Worm (Caenorhabditis elegans) whole organism, L1 larva: ENCODE data around the gene leo-1.

Experiments
- C16A3.4 ChIP-seq: fragments of 150-350 bp; optimal IDR thresholded peaks from 2 replicates; lab custom pipeline; 2014; ENCODE audit warnings: missing biosample characterization, missing genetic modification characterization
- C34B4.2 ChIP-seq: sonication (generic microtip); optimal IDR thresholded peaks from 2 replicates; lab custom pipeline; 2017; ENCODE audit warnings: mild to moderate bottlenecking, missing genetic modification characterization, missing compliant biosample characterization
- aha-1 ChIP-seq: fragments of 150-350 bp; optimal IDR thresholded peaks from 2 replicates; lab custom pipeline; 2014; ENCODE audit warnings: missing biosample characterization, missing genetic modification characterization
- blmp-1 ChIP-seq: fragments of 150-350 bp; optimal IDR thresholded peaks from 2 replicates; lab custom pipeline; 2014; ENCODE audit warnings: missing biosample characterization, missing genetic modification characterization
- ceh-63 ChIP-seq: fragments of 200-800 bp; sonication (Bioruptor generic); optimal IDR thresholded peaks from 2 replicates; lab custom pipeline; 2018; ENCODE audit warnings: mild to moderate bottlenecking, missing genetic modification characterization, missing compliant biosample characterization
- ceh-8 ChIP-seq: fragments of 200-800 bp; sonication (Bioruptor generic); optimal IDR thresholded peaks from 2 replicates; lab custom pipeline; 2018; ENCODE audit warnings: mild to moderate bottlenecking, missing genetic modification characterization, moderate library complexity, missing compliant biosample characterization
- ceh-82 ChIP-seq, 3 experiments: fragments of 150-350 bp in 1 of 3; sonication (generic microtip) in 2 of 3; optimal IDR thresholded peaks; 2 replicates each; lab custom pipeline; 2014 to 2017; ENCODE audit warnings: missing biosample characterization in 3 of 3, missing genetic modification characterization in 3 of 3
- ceh-90 ChIP-seq: sonication (generic microtip); optimal IDR thresholded peaks from 2 replicates; lab custom pipeline; 2016; ENCODE audit warnings: missing genetic modification characterization, missing compliant biosample characterization
- dsc-1 ChIP-seq: sonication (generic microtip); optimal IDR thresholded peaks from 2 replicates; lab custom pipeline; 2016; ENCODE audit warnings: mild to moderate bottlenecking, missing genetic modification characterization, missing compliant biosample characterization
- efl-1 ChIP-seq, 4 experiments: fragments of 150-350 bp; optimal IDR thresholded peaks in 3 of 4; peaks in 1 of 4; 1 replicate in 1 of 4; 2 replicates in 3 of 4; lab custom pipeline; 2014; ENCODE audit warnings: missing biosample characterization in 2 of 4, missing genetic modification characterization in 2 of 4, missing genetic modification reagents in 2 of 4
- egl-27 ChIP-seq, 2 experiments: fragments of 150-350 bp in 1 of 2; sonication (generic microtip); optimal IDR thresholded peaks; 3 replicates each; lab custom pipeline; 2017 to 2018; ENCODE audit warnings: missing biosample characterization in 2 of 2, missing genetic modification characterization in 2 of 2, missing genetic modification reagents in 2 of 2
- elt-2 ChIP-seq: sonication (generic microtip); optimal IDR thresholded peaks from 2 replicates; lab custom pipeline; 2016; ENCODE audit warnings: missing genetic modification characterization, mild to moderate bottlenecking, inconsistent platforms, missing compliant biosample characterization, missing genetic modification reagents
- ets-5 ChIP-seq: fragments of 200-800 bp; sonication (Bioruptor generic); IDR thresholded peaks from 2 replicates; pipeline ENCODE4 v1.3.6; 2022; ENCODE audit warnings: missing genetic modification characterization, missing compliant biosample characterization
- fkh-8 ChIP-seq: sonication (generic microtip); optimal IDR thresholded peaks from 2 replicates; lab custom pipeline; 2016; ENCODE audit warnings: mild to moderate bottlenecking, missing genetic modification characterization, missing compliant biosample characterization
- hlh-17 ChIP-seq: fragments of 200-800 bp; sonication (Bioruptor generic); optimal IDR thresholded peaks from 2 replicates; lab custom pipeline; 2018; ENCODE audit warnings: missing genetic modification characterization, mild to moderate bottlenecking, missing compliant biosample characterization, moderate library complexity, borderline replicate concordance
- hpl-2 ChIP-seq: fragments of 150-350 bp; optimal IDR thresholded peaks from 2 replicates; lab custom pipeline; 2014; ENCODE audit warnings: missing biosample characterization, missing genetic modification reagents, missing genetic modification characterization
- irx-1 ChIP-seq: sonication (generic microtip); optimal IDR thresholded peaks from 2 replicates; lab custom pipeline; 2016; ENCODE audit warnings: missing genetic modification characterization, missing compliant biosample characterization
- isw-1 ChIP-seq: fragments of 200-800 bp; sonication (Bioruptor generic); IDR thresholded peaks from 2 replicates; pipeline ENCODE4 v1.3.6; 2022; ENCODE audit warnings: missing genetic modification characterization, missing compliant biosample characterization
- lin-13 ChIP-seq: fragments of 150-350 bp; optimal IDR thresholded peaks from 2 replicates; lab custom pipeline; 2014; ENCODE audit warnings: missing biosample characterization, missing genetic modification reagents, missing genetic modification characterization
- lin-15B ChIP-seq: fragments of 150-350 bp; sonication (generic microtip); optimal IDR thresholded peaks from 3 replicates; lab custom pipeline; 2014; ENCODE audit warnings: missing biosample characterization, missing genetic modification characterization
- lin-39 ChIP-seq: fragments of 150-350 bp; optimal IDR thresholded peaks from 2 replicates; lab custom pipeline; 2014; ENCODE audit warnings: missing biosample characterization, missing genetic modification reagents, missing genetic modification characterization
- lir-3 ChIP-seq: sonication (generic microtip); optimal IDR thresholded peaks from 2 replicates; lab custom pipeline; 2016; ENCODE audit warnings: mild to moderate bottlenecking, missing genetic modification characterization, moderate library complexity, missing compliant biosample characterization; ENCODE audit not compliant: poor library complexity
- lsy-2 ChIP-seq, 2 experiments: fragments of 150-350 bp; optimal IDR thresholded peaks; 2 replicates each; lab custom pipeline; 2014; ENCODE audit warnings: missing biosample characterization in 2 of 2, missing genetic modification characterization in 2 of 2
- mab-9 ChIP-seq: fragments of 200-800 bp; sonication (Bioruptor generic); IDR thresholded peaks from 2 replicates; pipeline ENCODE4 v1.3.6; 2022; ENCODE audit warnings: missing genetic modification reagents, missing genetic modification characterization, missing compliant biosample characterization
- nhr-11 ChIP-seq: fragments of 150-350 bp; optimal IDR thresholded peaks from 2 replicates; lab custom pipeline; 2014; ENCODE audit warnings: missing biosample characterization, missing genetic modification characterization
- nhr-12 ChIP-seq: sonication (generic microtip); optimal IDR thresholded peaks from 2 replicates; lab custom pipeline; 2017; ENCODE audit warnings: missing biosample characterization, missing genetic modification characterization
- nhr-19 ChIP-seq: fragments of 200-800 bp; sonication (Bioruptor generic); conservative IDR thresholded peaks from 2 replicates; pipeline ENCODE4 v1.3.6; 2022; ENCODE audit warnings: missing genetic modification characterization, missing compliant biosample characterization
- nhr-20 ChIP-seq: sonication (generic microtip); optimal IDR thresholded peaks from 2 replicates; lab custom pipeline; 2016; ENCODE audit warnings: mild to moderate bottlenecking, missing genetic modification characterization, missing compliant biosample characterization
- nhr-28 ChIP-seq: fragments of 150-350 bp; optimal IDR thresholded peaks from 2 replicates; lab custom pipeline; 2014; ENCODE audit warnings: missing biosample characterization, missing genetic modification characterization
- nhr-71 ChIP-seq: sonication (generic microtip); optimal IDR thresholded peaks from 2 replicates; lab custom pipeline; 2016; ENCODE audit warnings: mild to moderate bottlenecking, missing genetic modification characterization, moderate library complexity, missing compliant biosample characterization
- nhr-76 ChIP-seq: sonication (generic microtip); optimal IDR thresholded peaks from 2 replicates; lab custom pipeline; 2017; ENCODE audit warnings: missing biosample characterization, missing genetic modification characterization
- nhr-77 ChIP-seq: fragments of 150-350 bp; optimal IDR thresholded peaks from 2 replicates; lab custom pipeline; 2014; ENCODE audit warnings: missing biosample characterization, missing genetic modification characterization
- nhr-90 ChIP-seq: sonication (generic microtip); optimal IDR thresholded peaks from 2 replicates; lab custom pipeline; 2016; ENCODE audit warnings: mild to moderate bottlenecking, missing genetic modification characterization, missing compliant biosample characterization; ENCODE audit not compliant: poor library complexity
- pax-3 ChIP-seq: fragments of 200-800 bp; sonication (Bioruptor generic); optimal IDR thresholded peaks from 2 replicates; lab custom pipeline; 2018; ENCODE audit warnings: mild to moderate bottlenecking, missing genetic modification characterization, moderate library complexity, missing compliant biosample characterization
- rnt-1 ChIP-seq: sonication (generic microtip); optimal IDR thresholded peaks from 2 replicates; lab custom pipeline; 2016; ENCODE audit warnings: mild to moderate bottlenecking, missing genetic modification characterization, moderate library complexity, missing compliant biosample characterization
- skn-1 ChIP-seq: fragments of 150-350 bp; optimal IDR thresholded peaks from 2 replicates; lab custom pipeline; 2014; ENCODE audit warnings: missing biosample characterization, missing genetic modification characterization
- snu-23 ChIP-seq: sonication (generic microtip); optimal IDR thresholded peaks from 2 replicates; lab custom pipeline; 2016; ENCODE audit warnings: missing genetic modification characterization, missing compliant biosample characterization
- sptf-1 ChIP-seq: fragments of 150-350 bp; optimal IDR thresholded peaks from 2 replicates; lab custom pipeline; 2014; ENCODE audit warnings: missing biosample characterization, missing genetic modification characterization
- sup-37 ChIP-seq: fragments of 200-800 bp; sonication (Bioruptor generic); optimal IDR thresholded peaks from 2 replicates; lab custom pipeline; 2018; ENCODE audit warnings: mild to moderate bottlenecking, missing genetic modification characterization, missing compliant biosample characterization
- tbx-2 ChIP-seq: sonication (generic microtip); optimal IDR thresholded peaks from 2 replicates; lab custom pipeline; 2016; ENCODE audit warnings: missing genetic modification characterization, missing compliant biosample characterization
- tlp-1 ChIP-seq: fragments of 150-350 bp; optimal IDR thresholded peaks from 2 replicates; lab custom pipeline; 2014; ENCODE audit warnings: missing biosample characterization, missing genetic modification characterization
- unc-130 ChIP-seq: fragments of 150-350 bp; optimal IDR thresholded peaks from 2 replicates; lab custom pipeline; 2017; ENCODE audit warnings: missing biosample characterization, missing genetic modification characterization, inconsistent platforms
- unc-30 ChIP-seq: sonication (generic microtip); optimal IDR thresholded peaks from 2 replicates; lab custom pipeline; 2017; ENCODE audit warnings: missing biosample characterization, missing genetic modification characterization
- unc-62 ChIP-seq: fragments of 150-350 bp; optimal IDR thresholded peaks from 2 replicates; lab custom pipeline; 2014; ENCODE audit warnings: missing biosample characterization, missing genetic modification reagents, missing genetic modification characterization
- unc-86 ChIP-seq: sonication (generic microtip); optimal IDR thresholded peaks from 2 replicates; lab custom pipeline; 2016; ENCODE audit warnings: missing genetic modification characterization, missing compliant biosample characterization
- unc-98 ChIP-seq: fragments of 200-800 bp; sonication (Bioruptor generic); IDR thresholded peaks from 2 replicates; pipeline ENCODE4 v1.3.6; 2022; ENCODE audit warnings: missing genetic modification characterization, missing compliant biosample characterization
- vab-15 ChIP-seq: sonication (generic microtip); optimal IDR thresholded peaks from 2 replicates; lab custom pipeline; 2017; ENCODE audit warnings: missing genotype, mild to moderate bottlenecking, missing genetic modification characterization, missing compliant biosample characterization
- xbp-1 ChIP-seq: sonication (generic microtip); optimal IDR thresholded peaks from 2 replicates; lab custom pipeline; 2016; ENCODE audit warnings: missing genetic modification characterization, missing compliant biosample characterization
- zag-1 ChIP-seq: fragments of 150-350 bp; optimal IDR thresholded peaks from 2 replicates; lab custom pipeline; 2014; ENCODE audit warnings: missing biosample characterization, missing genetic modification characterization
- zip-4 ChIP-seq: fragments of 200-800 bp; sonication (Bioruptor generic); optimal IDR thresholded peaks from 2 replicates; lab custom pipeline; 2018; ENCODE audit warnings: mild to moderate bottlenecking, missing genetic modification characterization, moderate library complexity, missing compliant biosample characterization

The leo-1 gene

DNA sequence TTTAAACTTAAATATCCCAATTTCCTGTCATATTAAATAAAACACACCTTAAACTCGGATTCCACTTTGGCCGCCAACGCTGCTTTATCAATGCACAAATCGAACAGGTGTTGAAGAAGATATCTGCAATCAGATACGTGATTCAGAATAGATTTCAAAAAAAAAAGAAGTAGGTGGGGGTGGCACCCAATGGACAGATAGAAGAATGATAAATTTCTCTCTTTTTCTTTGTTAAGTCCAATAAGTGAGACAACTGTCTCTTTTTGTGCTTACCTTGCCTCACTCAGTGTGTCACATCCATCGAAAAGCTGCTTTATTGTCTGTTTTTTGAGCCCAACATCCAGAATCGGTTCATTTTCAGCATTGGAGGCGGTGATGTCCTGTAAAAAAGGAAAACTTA, 21.6 kb upstream of the leo-1 start (continued):
- TF ChIP-seq nhr-19 (GFP tag; lab: Robert Waterston, UW) (peak; percentile 55), skn-1 (tag; lab: Kevin White, UChicago) (no peak), ets-5 (GFP tag; lab: Robert Waterston, UW) (no peak), isw-1 (GFP tag; lab: Robert Waterston, UW) (no peak), nhr-20 (peak; percentile 41), xbp-1 (tag; lab: Kevin White, UChicago) (no peak), zag-1 (tag; lab: Kevin White, UChicago) (no peak), nhr-11 (no peak), nhr-71 (tag; lab: Kevin White, UChicago) (peak; percentile 85), snu-23 (peak; percentile 47), unc-30 (no peak), rnt-1 (tag; lab: Kevin White, UChicago) (peak; percentile 75), hlh-17 (GFP tag; lab: Kevin White, UChicago) (no peak), pax-3 (tag; lab: Kevin White, UChicago) (no peak)

DNA sequence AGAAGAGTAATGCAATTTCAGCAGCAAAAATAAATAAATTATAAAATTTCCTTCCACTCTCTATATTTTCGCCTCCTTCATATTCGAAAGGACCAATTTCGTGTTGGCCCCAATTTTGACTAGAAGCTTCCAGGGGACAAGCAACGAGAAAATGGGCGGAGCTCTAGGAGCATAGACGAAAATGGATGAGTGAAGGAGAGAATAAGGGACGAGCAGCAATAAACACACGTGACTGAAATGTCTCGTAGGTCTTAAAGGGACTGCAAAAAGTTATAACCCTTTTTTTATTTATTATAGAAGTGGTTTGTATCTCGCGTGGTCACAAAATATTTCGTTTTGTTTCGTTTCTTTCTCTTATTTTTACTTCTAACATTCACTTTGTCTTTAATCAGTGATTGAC, 20.6 kb upstream of the leo-1 start:
- TF ChIP-seq ceh-82 (tag; optimal IDR thresholded peaks at IDR 0.05; lab: Kevin White, UChicago) (peak in 1 of 3 experiments; percentile 1), nhr-28 (tag; lab: Kevin White, UChicago) (no peak), unc-86 (peak; percentile 7), egl-27 (tag; optimal IDR thresholded peaks at IDR 0.05; lab: Kevin White, UChicago) (no peak), mab-9 (GFP tag; lab: Robert Waterston, UW) (no peak), xbp-1 (tag; lab: Kevin White, UChicago) (no peak), tbx-2 (tag; lab: Kevin White, UChicago) (no peak), hpl-2 (GFP tag; lab: Kevin White, UChicago) (no peak), aha-1 (tag; lab: Kevin White, UChicago) (no peak), vab-15 (tag; lab: Kevin White, UChicago) (no peak), nhr-12 (no peak), ets-5 (GFP tag; lab: Robert Waterston, UW) (no peak), lin-39 (tag; lab: Kevin White, UChicago) (no peak), unc-130 (tag; lab: Kevin White, UChicago) (no peak), nhr-77 (tag; lab: Kevin White, UChicago) (no peak), dsc-1 (tag; lab: Kevin White, UChicago) (peak; percentile 55), irx-1 (tag; lab: Kevin White, UChicago) (no peak), nhr-71 (tag; lab: Kevin White, UChicago) (peak; percentile 37), C16A3.4 (tag; lab: Kevin White, UChicago) (no peak), lir-3 (tag; lab: Kevin White, UChicago) (no peak), elt-2 (tag; lab: Kevin White, UChicago) (no peak), nhr-76 (tag; lab: Kevin White, UChicago) (no peak), hlh-17 (GFP tag; lab: Kevin White, UChicago) (no peak), ceh-8 (GFP tag; lab: Kevin White, UChicago) (no peak), C34B4.2 (tag; lab: Kevin White, UChicago) (no peak), nhr-19 (GFP tag; lab: Robert Waterston, UW) (no peak), lsy-2 (tag; optimal IDR thresholded peaks at IDR 0.05; lab: Kevin White, UChicago) (peak; percentile 0 to 28), sup-37 (GFP tag; lab: Kevin White, UChicago) (no peak), ceh-90 (tag; lab: Kevin White, UChicago) (no peak), pax-3 (tag; lab: Kevin White, UChicago) (no peak), unc-62 (GFP tag; lab: Kevin White, UChicago) (no peak), zag-1 (tag; lab: Kevin White, UChicago) (no peak), zip-4 (no peak), tlp-1 (tag; lab: Kevin White, UChicago) (no peak), fkh-8 (tag; lab: Kevin White, UChicago) (no peak), lin-15B (tag; lab: Kevin White, UChicago) (no peak), unc-98 (GFP tag; lab: Robert Waterston, UW) (no peak), blmp-1 (tag; lab: Kevin White, UChicago) (no peak), sptf-1 (tag; lab: Kevin White, UChicago) (no peak), isw-1 (GFP tag; lab: Robert Waterston, UW) (no peak), nhr-90 (no peak), ceh-63 (no peak), efl-1 (optimal IDR thresholded peaks at IDR 0.05; lab: Kevin White, UChicago) (no peak), efl-1 (GFP tag; optimal IDR thresholded peaks at IDR 0.05 in 1 of 2; lab: Kevin White, UChicago) (no peak), unc-30 (no peak), lin-13 (no peak)
